Worm (Caenorhabditis elegans) whole organism, dauer: Measurements from ENCODE around the gene T07F8.4.

Experiments
- unc-62 ChIP-seq: sonication (generic microtip); optimal IDR thresholded peaks from 2 replicates; lab custom pipeline; 2017; ENCODE audit warnings: missing biosample characterization, missing genetic modification reagents, missing genetic modification characterization

Gene T07F8.4

DNA sequence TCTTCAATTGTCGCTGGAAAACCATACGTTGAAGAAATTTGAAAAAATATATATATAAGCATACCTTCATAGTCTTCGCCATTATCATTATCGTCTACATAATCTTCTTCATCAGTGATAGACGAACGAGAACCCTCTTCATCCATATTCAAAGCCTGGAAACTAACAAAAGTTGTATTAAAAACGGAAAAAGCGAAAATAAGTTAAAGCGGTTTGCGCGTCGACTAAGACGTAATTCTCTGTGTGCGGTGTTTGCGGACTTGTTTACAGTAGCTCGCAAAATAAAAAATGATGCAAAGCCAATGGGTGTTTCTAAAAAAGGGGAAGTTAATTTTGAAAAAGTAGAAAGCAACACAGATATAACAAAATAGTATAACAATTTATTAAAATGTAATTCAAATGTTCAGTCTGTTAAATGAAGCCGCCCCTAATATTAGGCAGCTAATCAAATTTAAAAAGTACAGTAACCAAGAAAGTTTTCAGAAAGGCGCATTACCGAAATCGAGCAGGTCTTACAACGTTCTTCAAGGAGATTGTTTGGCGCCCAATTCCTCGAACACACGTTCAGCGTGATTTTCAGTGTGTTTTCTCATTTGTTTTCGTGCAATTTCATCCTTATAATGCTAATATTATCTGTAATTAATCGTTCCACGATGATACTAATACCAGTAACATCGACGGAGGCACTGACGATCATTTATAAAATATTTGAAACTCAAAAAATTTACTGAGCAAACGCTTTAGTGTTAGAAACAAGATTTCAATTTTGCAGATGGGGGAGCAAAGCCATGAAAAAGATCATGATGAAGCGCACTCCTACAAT lies at the start of gene T07F8.4, which contains the start of gene gld-3:
Gene T07F8.4 (minus strand): TSS at position 162 of the 823 bp plus-strand sequence.
Gene gld-3 (plus strand): TSS at position 773 of the 823 bp plus-strand sequence.
- no peak for TF ChIP-seq unc-62

DNA sequence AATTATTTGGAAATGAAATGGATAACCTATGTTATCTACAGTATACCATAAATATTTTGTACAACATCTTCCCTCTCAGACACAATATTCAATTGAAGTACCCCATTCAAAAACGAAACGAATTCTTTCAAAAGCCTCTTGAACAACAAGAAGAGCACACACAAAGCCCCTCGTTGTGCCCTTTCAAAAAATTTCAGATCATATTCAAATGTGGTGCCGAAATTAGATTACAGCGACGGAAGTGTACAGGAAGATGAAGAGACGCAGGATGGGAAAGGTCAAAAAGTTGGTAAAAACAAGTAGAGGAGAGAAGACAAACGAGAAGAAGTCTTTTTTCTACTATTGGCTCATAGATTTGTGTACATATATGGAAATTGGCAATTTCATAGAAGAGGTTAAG lies 44.3 kb upstream of the T07F8.4 start:
- TF ChIP-seq unc-62: no peak

DNA sequence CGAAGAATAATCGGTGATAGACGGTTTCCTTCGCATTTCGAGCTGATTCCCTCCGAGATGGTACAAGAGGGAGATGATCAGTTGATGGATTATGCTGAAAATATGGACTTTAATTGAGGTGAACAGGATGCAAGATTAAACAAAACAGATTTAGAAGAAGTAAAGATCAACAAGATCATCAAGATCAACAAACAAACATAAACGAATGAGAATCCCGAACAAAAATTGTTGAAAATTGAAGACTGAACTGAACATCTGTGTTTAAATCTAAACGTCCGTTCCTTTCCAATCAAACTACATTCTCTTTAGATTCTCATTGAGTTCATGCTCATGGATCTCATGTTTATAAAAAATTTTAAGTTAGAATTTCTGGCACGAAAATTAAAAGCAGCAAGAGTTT lies 43.0 kb upstream of the T07F8.4 start, which contains the start of gene glc-4:
Gene glc-4 (minus strand): TSS at position 101 of the 400 bp plus-strand sequence.
- TF ChIP-seq unc-62: no peak

DNA sequence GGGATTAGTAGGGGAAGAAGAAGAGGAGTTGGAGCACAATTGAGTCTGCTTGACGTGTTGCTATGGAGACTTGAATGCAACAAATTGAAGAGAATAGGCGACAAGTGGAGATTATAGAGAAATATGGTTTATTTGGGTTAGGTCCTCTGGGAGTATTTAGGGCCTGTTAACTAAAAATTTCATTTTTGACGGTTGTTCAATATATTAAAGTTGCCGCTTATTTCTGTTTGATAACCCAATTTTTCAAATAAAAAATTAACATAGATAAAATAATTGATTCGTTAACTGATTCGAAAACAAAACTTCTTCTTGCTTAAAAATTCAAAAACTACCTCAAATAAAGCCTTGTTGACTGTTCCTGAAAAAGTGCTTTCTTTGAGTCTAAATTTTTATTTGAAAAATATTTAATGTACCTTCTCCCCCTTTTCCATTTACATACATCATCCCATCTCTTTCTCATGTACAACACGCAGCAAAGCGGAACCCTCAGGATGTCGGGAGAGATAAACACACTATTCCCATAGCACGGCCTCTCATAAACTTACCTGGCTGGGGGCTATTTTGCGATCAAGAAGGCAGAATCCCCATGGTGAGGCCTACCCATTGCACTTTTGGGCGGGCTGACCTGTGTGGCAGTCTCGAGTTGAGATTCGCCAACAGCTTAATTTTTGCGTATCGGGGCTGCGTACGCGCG lies 39.6 kb upstream of the T07F8.4 start, which contains the start of gene dyf-13:
Gene dyf-13 (minus strand): TSS at position 51 of the 694 bp plus-strand sequence.
- TF ChIP-seq unc-62: no peak

DNA sequence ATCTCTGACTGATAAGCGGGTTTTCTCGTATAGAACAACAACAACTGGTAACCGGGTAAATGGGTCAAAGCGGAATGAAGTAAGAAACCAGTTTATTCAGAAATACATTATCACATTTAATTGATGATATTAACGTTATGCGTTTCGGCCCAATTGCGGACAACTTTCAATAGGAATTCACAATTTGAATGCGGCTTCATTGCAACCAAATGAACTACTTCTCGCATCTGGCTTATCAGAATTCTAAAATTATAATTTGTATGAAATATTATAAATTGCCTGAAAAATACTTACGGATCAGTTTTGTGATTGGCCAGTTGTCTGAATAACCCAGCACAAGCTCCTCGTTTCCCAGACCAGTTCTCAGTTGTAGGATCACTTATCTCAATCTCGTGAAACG lies 36.9 kb upstream of the T07F8.4 start, which contains the start of gene col-36:
Gene col-36 (minus strand): TSS at position 101 of the 400 bp plus-strand sequence.
- no peak for TF ChIP-seq unc-62

DNA sequence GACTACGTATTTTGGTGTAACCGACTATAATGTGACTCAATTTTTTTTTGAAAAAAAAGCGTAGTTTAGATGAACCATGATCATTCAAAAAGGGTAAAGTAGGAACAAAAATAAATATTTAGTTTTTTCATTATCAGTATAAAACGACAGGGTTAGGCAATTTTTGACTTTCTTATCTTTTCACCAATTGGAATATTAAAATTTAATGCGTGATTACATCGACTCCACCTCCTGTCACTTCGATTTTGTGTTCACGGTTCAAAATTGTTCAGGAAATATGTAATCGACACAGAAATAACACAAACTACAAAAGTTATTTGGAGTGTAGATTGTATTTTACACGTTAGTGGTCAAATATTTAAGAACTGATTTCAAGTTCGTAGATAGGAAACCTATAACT lies 34.9 kb upstream of the T07F8.4 start:
- no peak for TF ChIP-seq unc-62

DNA sequence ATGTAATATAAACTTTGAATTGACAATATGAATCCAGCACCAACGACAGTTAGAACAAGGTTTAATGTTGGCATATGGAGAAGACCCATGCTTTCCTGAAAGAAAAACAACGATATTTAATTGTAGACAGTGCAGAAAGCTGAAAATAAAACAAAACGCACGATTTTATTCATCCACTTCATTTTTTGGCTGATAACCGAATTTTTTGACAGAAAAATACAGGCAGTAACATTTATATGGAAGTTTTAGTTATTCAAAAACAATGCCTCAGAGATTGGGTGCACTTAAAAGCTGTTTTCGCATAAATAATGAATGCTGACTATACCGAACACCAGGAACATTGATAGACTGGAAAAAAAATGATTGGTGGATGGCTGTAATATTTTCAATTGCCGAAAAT lies 33.9 kb upstream of the T07F8.4 start, which contains the start of gene mfsd-13.2:
Gene mfsd-13.2 (minus strand): TSS at position 101 of the 400 bp plus-strand sequence.
- no peak for TF ChIP-seq unc-62

DNA sequence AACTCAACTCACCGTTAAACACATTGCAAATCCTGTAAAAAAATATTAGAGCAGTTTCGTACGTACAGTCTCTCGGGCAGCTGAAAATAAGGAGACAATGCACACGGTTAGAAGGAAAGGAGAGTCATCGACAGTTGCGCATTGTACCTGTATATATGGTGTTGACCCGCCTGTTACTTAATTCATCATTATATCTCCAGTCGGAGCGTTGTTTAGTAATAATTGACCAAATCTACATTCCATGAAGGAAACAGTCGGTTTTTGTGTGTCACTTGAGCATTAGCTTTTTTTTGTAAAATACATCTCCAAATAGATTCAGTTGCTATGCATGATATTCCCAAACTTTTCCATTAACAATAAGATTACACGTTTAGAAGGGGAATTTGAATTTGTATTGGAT lies 29.7 kb upstream of the T07F8.4 start, which contains the start of gene C27H5.12:
Gene C27H5.12 (minus strand): TSS at position 101 of the 400 bp plus-strand sequence.
- TF ChIP-seq unc-62: no peak

DNA sequence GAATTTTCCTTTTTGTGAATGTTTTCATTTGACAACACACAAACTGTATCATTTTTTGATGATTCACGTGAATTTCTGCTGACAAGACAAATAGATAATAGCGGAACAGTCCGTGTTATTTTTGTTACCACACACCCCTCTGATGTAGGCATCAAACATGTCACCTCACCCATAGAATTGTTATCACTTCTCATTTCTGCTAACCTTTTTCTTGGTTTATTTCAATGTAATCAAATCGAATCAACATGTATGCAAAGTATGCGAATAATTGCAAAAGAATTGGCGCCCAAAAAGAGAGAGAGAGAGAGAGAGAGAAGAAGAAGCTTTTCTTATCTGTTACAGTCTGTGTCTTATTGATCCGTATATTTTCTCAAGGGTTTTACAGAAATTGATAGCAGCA lies 25.6 kb upstream of the T07F8.4 start:
- TF ChIP-seq unc-62: no peak

DNA sequence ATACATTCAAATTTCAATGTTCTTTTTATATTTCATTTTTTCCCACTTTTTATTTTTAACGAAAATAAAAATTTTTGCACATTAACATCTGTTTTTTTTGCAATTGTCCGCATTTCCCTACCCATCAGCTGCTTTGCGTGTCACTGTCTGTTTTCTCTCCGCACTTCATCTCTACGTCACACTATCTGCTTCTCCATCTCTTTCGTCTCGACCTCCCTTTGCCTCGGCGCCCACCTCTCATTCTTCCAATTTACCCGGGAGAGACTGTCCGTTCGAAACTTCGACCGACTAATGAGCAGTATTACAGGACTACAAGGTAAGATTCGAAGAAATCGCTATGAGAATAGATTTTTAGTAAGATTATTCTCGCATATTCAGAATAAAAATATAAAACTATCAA lies 23.6 kb upstream of the T07F8.4 start, which contains the start of gene C27H5.2:
Gene C27H5.2 (plus strand): TSS at position 190 of the 400 bp plus-strand sequence.
- no peak for TF ChIP-seq unc-62

DNA sequence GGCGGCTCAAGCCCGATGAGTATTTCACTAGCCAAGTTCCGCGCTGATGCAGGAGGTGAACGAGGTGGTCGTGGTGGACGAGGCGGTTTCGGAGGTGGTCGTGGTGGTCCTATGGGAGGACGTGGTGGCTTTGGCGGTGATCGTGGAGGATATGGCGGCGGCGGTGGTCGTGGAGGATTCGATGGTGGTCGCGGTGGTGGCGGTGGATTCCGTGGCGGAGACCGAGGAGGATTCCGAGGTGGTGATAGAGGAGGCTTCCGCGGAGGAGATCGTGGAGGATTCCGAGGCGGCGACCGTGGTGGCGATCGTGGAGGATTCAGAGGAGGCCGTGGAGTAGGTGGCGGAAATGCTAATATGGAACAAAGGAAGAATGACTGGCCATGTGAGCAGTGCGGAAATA lies 22.9 kb upstream of the T07F8.4 start:
- TF ChIP-seq unc-62: no peak

DNA sequence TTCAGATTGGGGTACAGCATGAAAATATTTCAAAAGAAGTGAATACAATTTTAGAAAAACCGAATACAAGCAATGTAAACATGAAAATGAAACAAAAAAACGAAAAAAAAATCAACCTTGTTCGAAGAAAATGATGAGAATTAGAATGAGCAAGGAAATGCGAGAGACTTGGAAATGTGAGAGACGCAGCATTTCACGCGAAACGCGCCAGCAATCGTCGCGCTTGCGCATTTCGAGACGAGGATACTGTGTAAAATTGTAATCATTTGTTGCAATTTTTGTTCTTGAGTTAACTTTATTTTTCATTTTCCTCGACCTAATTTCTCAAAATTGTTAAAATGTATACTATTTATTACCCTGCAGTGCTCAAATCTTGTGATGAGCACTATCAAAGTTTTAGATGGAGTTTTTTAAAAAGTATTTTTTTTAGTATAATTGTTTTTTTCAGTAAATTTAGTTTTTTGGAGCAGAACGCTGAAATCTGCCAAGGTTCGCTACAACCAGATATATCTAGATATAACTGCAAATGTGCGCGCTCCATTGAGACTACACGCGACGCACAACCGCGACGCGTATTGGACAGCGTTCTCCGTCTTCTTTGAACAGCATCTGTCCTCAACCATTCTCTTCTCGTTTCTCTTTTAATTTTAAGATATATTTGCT lies 20.3 kb upstream of the T07F8.4 start, which contains the start of gene fust-1:
Gene fust-1 (plus strand): TSS at position 613 of the 663 bp plus-strand sequence.
- TF ChIP-seq unc-62: no peak

DNA sequence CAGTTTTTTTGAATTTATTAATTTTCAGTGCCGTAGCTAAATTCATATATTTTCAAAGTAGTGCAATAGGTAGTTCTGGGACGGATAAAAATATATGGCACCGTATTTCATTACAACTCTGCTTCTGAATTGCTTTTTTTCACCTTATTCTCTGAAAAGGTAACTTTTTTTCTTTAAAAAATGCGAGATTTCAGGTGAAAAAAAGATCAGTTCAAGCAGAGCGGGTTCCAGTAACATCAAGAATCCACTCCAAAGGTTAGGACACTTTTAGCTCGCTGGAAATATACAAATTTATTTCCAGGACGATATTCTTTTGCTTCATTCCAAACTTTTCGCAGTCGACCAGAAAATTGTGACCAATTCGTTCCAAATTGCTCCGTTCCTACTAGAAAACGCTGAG lies 16.3 kb upstream of the T07F8.4 start, which contains the start of gene T07F8.1:
Gene T07F8.1 (plus strand): TSS at position 301 of the 400 bp plus-strand sequence.
- TF ChIP-seq unc-62: no peak

DNA sequence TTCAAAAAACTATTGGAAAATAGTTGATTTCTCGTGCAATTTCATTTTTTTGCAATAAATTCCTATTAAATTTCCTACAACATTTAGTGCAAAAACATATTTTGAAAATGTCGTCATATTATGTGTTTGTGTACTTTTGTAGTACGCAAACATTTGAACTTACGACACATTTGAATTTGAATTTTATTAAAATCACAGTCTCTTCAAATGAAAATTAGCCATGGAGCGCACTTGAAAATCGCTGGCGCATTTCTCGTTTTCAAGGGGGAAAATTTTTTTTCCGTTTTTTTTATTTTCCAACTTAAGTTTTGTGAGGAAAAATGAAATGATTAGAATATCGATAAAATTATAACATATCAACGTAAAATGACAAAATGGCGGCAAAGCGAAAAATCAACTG lies 15.7 kb upstream of the T07F8.4 start:
- no peak for TF ChIP-seq unc-62

DNA sequence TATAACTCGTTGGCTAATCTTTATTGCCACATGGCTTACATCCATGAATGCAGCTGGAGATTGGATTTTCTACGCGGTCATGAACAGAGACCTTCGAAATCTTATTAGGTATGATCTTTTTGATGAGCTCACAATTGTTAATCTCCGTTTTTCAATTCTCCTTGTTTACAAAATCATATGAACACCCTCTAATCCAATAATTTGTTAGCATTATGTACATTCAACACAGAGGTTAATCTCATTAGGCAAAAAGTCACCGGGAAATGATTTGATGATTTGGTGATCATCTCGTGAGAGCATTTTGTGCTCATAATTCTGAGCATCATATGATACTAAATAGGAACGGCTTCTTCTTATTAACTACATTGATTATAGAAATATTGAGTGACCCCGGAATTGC lies 14.4 kb upstream of the T07F8.4 start:
- TF ChIP-seq unc-62: no peak

DNA sequence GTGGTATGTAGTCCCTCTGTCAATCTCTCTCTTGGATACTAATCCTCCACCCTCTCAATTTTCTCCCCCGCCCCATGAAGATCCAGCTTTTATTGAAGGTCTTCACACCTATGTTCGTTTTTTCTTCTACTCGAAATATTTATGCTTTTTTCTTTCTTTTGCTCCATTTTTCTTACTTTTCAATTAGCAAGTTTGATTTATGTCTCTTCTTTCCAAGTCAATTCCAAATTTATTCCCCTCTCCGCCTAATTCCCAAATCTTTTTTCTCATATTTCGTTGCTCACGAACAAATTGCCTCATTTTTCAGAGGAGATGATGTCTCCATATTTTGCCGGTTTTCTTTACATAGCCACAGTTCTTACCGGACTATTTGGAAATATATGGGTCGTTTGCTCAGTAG lies 12.5 kb upstream of the T07F8.4 start, which contains the start of gene npr-31:
Gene npr-31 (plus strand): TSS at position 301 of the 400 bp plus-strand sequence.
- no peak for TF ChIP-seq unc-62
